Worm (Caenorhabditis elegans) whole organism, young adult: ENCODE results near the gene rpn-6.2.

Source experiments
- B0261.1 ChIP-seq: sonication (generic microtip); optimal IDR thresholded peaks from 2 replicates; lab custom pipeline; 2016; ENCODE audit warnings: mild to moderate bottlenecking, missing genetic modification characterization, moderate library complexity, missing compliant biosample characterization
- B0336.3 ChIP-seq: fragments of 200-800 bp; sonication (Bioruptor generic); IDR thresholded peaks from 2 replicates; pipeline ENCODE4 v1.3.6; 2022; ENCODE audit warnings: missing genetic modification characterization, missing compliant biosample characterization
- D2030.7 ChIP-seq: fragments of 200-800 bp; sonication (Bioruptor generic); IDR thresholded peaks from 2 replicates; pipeline ENCODE4 v1.3.6; 2022; ENCODE audit warnings: missing genetic modification reagents, missing genetic modification characterization, missing compliant biosample characterization
- F22D6.2 ChIP-seq: sonication (generic microtip); optimal IDR thresholded peaks from 2 replicates; lab custom pipeline; 2016; ENCODE audit warnings: mild to moderate bottlenecking, missing genetic modification characterization, missing compliant biosample characterization
- F23B12.7 ChIP-seq: sonication (generic microtip); optimal IDR thresholded peaks from 2 replicates; lab custom pipeline; 2017; ENCODE audit warnings: missing genetic modification characterization, mild to moderate bottlenecking, missing compliant biosample characterization, antibody characterized with exemption, moderate library complexity; ENCODE audit not compliant: insufficient read depth
- F33H1.4 ChIP-seq: fragments of 200-800 bp; sonication (Bioruptor generic); IDR thresholded peaks from 2 replicates; pipeline ENCODE4 v1.3.6; 2022; ENCODE audit warnings: missing genetic modification reagents, missing genetic modification characterization, missing compliant biosample characterization
- F49E8.2 ChIP-seq: sonication (generic microtip); optimal IDR thresholded peaks from 3 replicates; lab custom pipeline; 2017; ENCODE audit warnings: missing genetic modification characterization, mild to moderate bottlenecking, missing compliant biosample characterization, antibody characterized with exemption, moderate library complexity; ENCODE audit not compliant: insufficient read depth
- F55B11.4 ChIP-seq: sonication (generic microtip); optimal IDR thresholded peaks from 2 replicates; lab custom pipeline; 2016; ENCODE audit warnings: missing compliant biosample characterization, missing genetic modification characterization, borderline replicate concordance; ENCODE audit not compliant: insufficient read depth
- K12H6.12 ChIP-seq: fragments of 200-800 bp; sonication (Bioruptor generic); optimal IDR thresholded peaks from 2 replicates; lab custom pipeline; 2018; ENCODE audit warnings: mild to moderate bottlenecking, missing genetic modification characterization, missing compliant biosample characterization
- T07F8.4 ChIP-seq: sonication (generic microtip); optimal IDR thresholded peaks from 2 replicates; lab custom pipeline; 2016; ENCODE audit warnings: mild to moderate bottlenecking, missing genetic modification characterization, moderate library complexity, missing compliant biosample characterization
- Y53G8AR.9 ChIP-seq: fragments of 200-800 bp; sonication (Bioruptor generic); conservative IDR thresholded peaks from 2 replicates; pipeline ENCODE4 v1.3.6; 2022; ENCODE audit warnings: missing genetic modification reagents, missing genetic modification characterization, missing compliant biosample characterization
- akir-1 ChIP-seq: fragments of 200-800 bp; sonication (Bioruptor generic); optimal IDR thresholded peaks from 2 replicates; lab custom pipeline; 2018; ENCODE audit warnings: mild to moderate bottlenecking, missing genetic modification characterization, moderate library complexity, missing compliant biosample characterization
- ama-1 ChIP-seq, 3 experiments: fragments of 150-350 bp in 1 of 3; sonication (generic microtip) in 2 of 3; optimal IDR thresholded peaks; 2 replicates each; lab custom pipeline; 2014 to 2018; ENCODE audit warnings: missing biosample characterization in 2 of 3, missing genetic modification characterization in 2 of 3, missing genetic modification reagents in 2 of 3
- aptf-2 ChIP-seq: fragments of 200-800 bp; sonication (Bioruptor generic); conservative IDR thresholded peaks from 2 replicates; pipeline ENCODE4 v1.3.6; 2022; ENCODE audit warnings: missing genetic modification reagents, missing genetic modification characterization, missing compliant biosample characterization
- athp-1 ChIP-seq: sonication (generic microtip); optimal IDR thresholded peaks from 2 replicates; lab custom pipeline; 2017; ENCODE audit warnings: mild to moderate bottlenecking, missing genetic modification characterization, missing compliant biosample characterization
- attf-6 ChIP-seq: fragments of 200-800 bp; sonication (Bioruptor generic); IDR thresholded peaks from 2 replicates; pipeline ENCODE4 v1.3.6; 2022; ENCODE audit warnings: missing genetic modification reagents, missing genetic modification characterization, missing compliant biosample characterization
- bed-2 ChIP-seq: fragments of 200-800 bp; sonication (Bioruptor generic); IDR thresholded peaks from 2 replicates; pipeline ENCODE4 v1.3.6; 2022; ENCODE audit warnings: missing genetic modification reagents, missing genetic modification characterization, missing compliant biosample characterization
- ceh-27 ChIP-seq: fragments of 200-800 bp; sonication (Bioruptor generic); optimal IDR thresholded peaks from 2 replicates; lab custom pipeline; 2018; ENCODE audit warnings: mild to moderate bottlenecking, missing genetic modification characterization, moderate library complexity, missing compliant biosample characterization
- ceh-79 ChIP-seq: sonication (generic microtip); optimal IDR thresholded peaks from 2 replicates; lab custom pipeline; 2017; ENCODE audit warnings: mild to moderate bottlenecking, missing genetic modification characterization, missing compliant biosample characterization
- ceh-91 ChIP-seq: fragments of 200-800 bp; sonication (Bioruptor generic); IDR thresholded peaks from 2 replicates; pipeline ENCODE4 v1.3.6; 2022; ENCODE audit warnings: missing genetic modification reagents, missing genetic modification characterization, missing compliant biosample characterization
- dox-1 ChIP-seq: fragments of 200-800 bp; sonication (Bioruptor generic); IDR thresholded peaks from 2 replicates; pipeline ENCODE4 v1.3.6; 2022; ENCODE audit warnings: missing genetic modification reagents, missing genetic modification characterization, missing compliant biosample characterization
- dpl-1 ChIP-seq: fragments of 150-350 bp; optimal IDR thresholded peaks from 2 replicates; lab custom pipeline; 2014; ENCODE audit warnings: missing biosample characterization, missing genetic modification reagents, missing genetic modification characterization
- efl-1 ChIP-seq: fragments of 150-350 bp; optimal IDR thresholded peaks from 2 replicates; lab custom pipeline; 2014; ENCODE audit warnings: missing biosample characterization, missing genetic modification reagents, missing genetic modification characterization
- egl-18 ChIP-seq: fragments of 200-800 bp; sonication (Bioruptor generic); IDR thresholded peaks from 2 replicates; pipeline ENCODE4 v1.3.6; 2022; ENCODE audit warnings: missing genetic modification reagents, missing genetic modification characterization, missing compliant biosample characterization
- hmg-20 ChIP-seq: fragments of 200-800 bp; sonication (Bioruptor generic); IDR thresholded peaks from 2 replicates; pipeline ENCODE4 v1.3.6; 2022; ENCODE audit warnings: missing genetic modification reagents, missing genetic modification characterization, missing compliant biosample characterization
- lag-1 ChIP-seq: fragments of 200-800 bp; sonication (Bioruptor generic); IDR thresholded peaks from 2 replicates; pipeline ENCODE4 v1.3.6; 2022; ENCODE audit warnings: missing genetic modification reagents, missing genetic modification characterization, missing compliant biosample characterization
- lsl-1 ChIP-seq: fragments of 200-800 bp; sonication (Bioruptor generic); optimal IDR thresholded peaks from 2 replicates; lab custom pipeline; 2018; ENCODE audit warnings: mild to moderate bottlenecking, missing genetic modification characterization, moderate library complexity, missing compliant biosample characterization
- lsy-27 ChIP-seq: sonication (generic microtip); optimal IDR thresholded peaks from 2 replicates; lab custom pipeline; 2017; ENCODE audit warnings: missing genetic modification characterization, mild to moderate bottlenecking, missing compliant biosample characterization, antibody characterized with exemption, missing genotype, borderline replicate concordance; ENCODE audit not compliant: insufficient read depth
- madf-10 ChIP-seq: sonication (generic microtip); optimal IDR thresholded peaks from 2 replicates; lab custom pipeline; 2016; ENCODE audit warnings: mild to moderate bottlenecking, missing genetic modification characterization, missing compliant biosample characterization
- madf-3 ChIP-seq: fragments of 200-800 bp; sonication (Bioruptor generic); IDR thresholded peaks from 2 replicates; pipeline ENCODE4 v1.3.6; 2022; ENCODE audit warnings: missing genetic modification reagents, missing genetic modification characterization, missing compliant biosample characterization
- mcd-1 ChIP-seq: fragments of 200-800 bp; sonication (Bioruptor generic); IDR thresholded peaks from 2 replicates; pipeline ENCODE4 v1.3.6; 2022; ENCODE audit warnings: missing genetic modification reagents, missing genetic modification characterization, missing compliant biosample characterization
- mel-28 ChIP-seq: sonication (generic microtip); optimal IDR thresholded peaks from 2 replicates; lab custom pipeline; 2016; ENCODE audit warnings: borderline replicate concordance, mild to moderate bottlenecking, missing genetic modification characterization, missing compliant biosample characterization
- mxl-1 ChIP-seq: sonication (generic microtip); optimal IDR thresholded peaks from 2 replicates; lab custom pipeline; 2016; ENCODE audit warnings: missing genetic modification characterization, missing compliant biosample characterization
- nhr-120 ChIP-seq: fragments of 200-800 bp; sonication (Bioruptor generic); IDR thresholded peaks from 2 replicates; pipeline ENCODE4 v1.3.6; 2022; ENCODE audit warnings: missing genetic modification characterization, missing compliant biosample characterization
- nhr-179 ChIP-seq: sonication (generic microtip); optimal IDR thresholded peaks from 2 replicates; lab custom pipeline; 2016; ENCODE audit warnings: mild to moderate bottlenecking, missing genetic modification characterization, missing compliant biosample characterization
- nhr-80 ChIP-seq: sonication (generic microtip); optimal IDR thresholded peaks from 2 replicates; lab custom pipeline; 2016; ENCODE audit warnings: missing genetic modification characterization, missing compliant biosample characterization
- nhr-90 ChIP-seq: sonication (generic microtip); optimal IDR thresholded peaks from 2 replicates; lab custom pipeline; 2016; ENCODE audit warnings: missing genotype, mild to moderate bottlenecking, missing genetic modification characterization, missing compliant biosample characterization
- pbrm-1 ChIP-seq: fragments of 200-800 bp; sonication (Bioruptor generic); IDR thresholded peaks from 2 replicates; pipeline ENCODE4 v1.3.6; 2022; ENCODE audit warnings: missing genetic modification reagents, missing genetic modification characterization, missing compliant biosample characterization
- sdz-38 ChIP-seq: sonication (generic microtip); optimal IDR thresholded peaks from 2 replicates; lab custom pipeline; 2016; ENCODE audit warnings: missing genotype, missing genetic modification characterization, missing compliant biosample characterization
- snpc-1.1 ChIP-seq: sonication (generic microtip); optimal IDR thresholded peaks from 2 replicates; lab custom pipeline; 2017; ENCODE audit warnings: missing genetic modification characterization, mild to moderate bottlenecking, missing compliant biosample characterization, antibody characterized with exemption, moderate library complexity, missing genotype, missing genetic modification reagents; ENCODE audit not compliant: insufficient read depth
- snpc-3.4 ChIP-seq: sonication (generic microtip); optimal IDR thresholded peaks from 2 replicates; lab custom pipeline; 2017; ENCODE audit warnings: missing genetic modification characterization, mild to moderate bottlenecking, missing compliant biosample characterization, antibody characterized with exemption, moderate library complexity, missing genotype, missing genetic modification reagents
- sptf-2 ChIP-seq: fragments of 200-800 bp; sonication (Bioruptor generic); optimal IDR thresholded peaks from 2 replicates; lab custom pipeline; 2018; ENCODE audit warnings: mild to moderate bottlenecking, missing genetic modification characterization, missing compliant biosample characterization
- tbp1 ChIP-seq: fragments of 200-800 bp; sonication (Bioruptor generic); optimal IDR thresholded peaks from 2 replicates; lab custom pipeline; 2018; ENCODE audit warnings: mild to moderate bottlenecking, missing genetic modification characterization, missing compliant biosample characterization
- unc-62 ChIP-seq: fragments of 150-350 bp; optimal IDR thresholded peaks from 2 replicates; lab custom pipeline; 2014; ENCODE audit warnings: missing biosample characterization, missing genetic modification reagents, missing genetic modification characterization
- xnd-1 ChIP-seq: sonication (generic microtip); optimal IDR thresholded peaks from 2 replicates; lab custom pipeline; 2016; ENCODE audit warnings: missing genotype, missing genetic modification reagents, missing genetic modification characterization, missing compliant biosample characterization
- zim-3 ChIP-seq: sonication (generic microtip); optimal IDR thresholded peaks from 2 replicates; lab custom pipeline; 2017; ENCODE audit warnings: mild to moderate bottlenecking, missing genetic modification characterization, moderate library complexity, missing compliant biosample characterization
- ztf-22 ChIP-seq: fragments of 200-800 bp; sonication (Bioruptor generic); optimal IDR thresholded peaks from 2 replicates; lab custom pipeline; 2018; ENCODE audit warnings: mild to moderate bottlenecking, missing genetic modification characterization, moderate library complexity, missing compliant biosample characterization
- ztf-26 ChIP-seq: sonication (generic microtip); optimal IDR thresholded peaks from 2 replicates; lab custom pipeline; 2017; ENCODE audit warnings: missing genetic modification characterization, missing compliant biosample characterization
- ztf-3 ChIP-seq: fragments of 200-800 bp; sonication (Bioruptor generic); optimal IDR thresholded peaks from 2 replicates; lab custom pipeline; 2018; ENCODE audit warnings: mild to moderate bottlenecking, missing genetic modification characterization, missing compliant biosample characterization

The rpn-6.2 gene

DNA sequence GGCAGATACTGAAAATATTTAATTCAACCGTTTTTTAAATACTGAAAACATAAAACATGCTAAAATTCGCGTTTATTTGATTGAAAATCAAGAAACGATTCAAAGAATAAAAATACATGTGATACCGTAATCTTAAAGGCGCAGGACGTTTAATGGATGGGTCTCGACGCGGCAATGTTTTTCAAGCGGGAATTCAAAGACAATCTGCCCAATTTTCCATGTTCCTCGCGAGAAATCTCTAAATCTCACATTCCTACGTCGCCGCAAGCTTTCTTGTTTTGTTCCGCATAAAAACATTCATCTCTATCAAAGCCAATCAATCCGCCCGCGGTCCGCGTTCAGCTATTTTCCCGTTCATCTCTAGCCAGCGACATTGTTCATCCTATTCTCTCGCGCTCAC is 308 bp downstream of the rpn-6.2 start (continued):
- TF ChIP-seq dox-1 (peak; percentile 31; the same call in 1 of the 2 replicates), ztf-26 (tag; lab: Kevin White, UChicago) (no peak), B0261.1 (no peak), attf-6 (no peak), ztf-3 (GFP tag; lab: Kevin White, UChicago) (no peak), lsl-1 (peak; percentile 83), xnd-1 (tag; lab: Kevin White, UChicago) (peak; percentile 76), hmg-20 (no peak), T07F8.4 (tag; lab: Kevin White, UChicago) (no peak), mxl-1 (tag; lab: Kevin White, UChicago) (no peak), madf-10 (tag; lab: Kevin White, UChicago) (no peak), madf-3 (GFP tag; lab: Robert Waterston, UW) (no peak), dpl-1 (GFP tag; lab: Kevin White, UChicago) (peak; percentile 75), nhr-90 (tag; lab: Kevin White, UChicago) (no peak), D2030.7 (peak; percentile 66), sdz-38 (no peak), ceh-27 (GFP tag; lab: Kevin White, UChicago) (no peak), F33H1.4 (GFP tag; lab: Robert Waterston, UW) (peak; percentile 91), ztf-22 (no peak), aptf-2 (GFP tag; lab: Robert Waterston, UW) (no peak), mel-28 (tag; lab: Kevin White, UChicago) (no peak), B0336.3 (GFP tag; lab: Robert Waterston, UW) (no peak), egl-18 (GFP tag; lab: Robert Waterston, UW) (no peak), snpc-3.4 (no peak), bed-2 (GFP tag; lab: Robert Waterston, UW) (no peak), sptf-2 (GFP tag; lab: Kevin White, UChicago) (no peak), Y53G8AR.9 (no peak; the same call in 1 of the 2 replicates), nhr-120 (no peak), ceh-79 (tag; lab: Kevin White, UChicago) (no peak), unc-62 (GFP tag; lab: Kevin White, UChicago) (no peak), mcd-1 (GFP tag; lab: Robert Waterston, UW) (no peak), lsy-27 (no peak), nhr-80 (tag; lab: Kevin White, UChicago) (no peak), F55B11.4 (no peak), efl-1 (peak; percentile 86), F23B12.7 (no peak), F49E8.2 (peak; percentile 17), lag-1 (GFP tag; lab: Robert Waterston, UW) (no peak), ceh-91 (GFP tag; lab: Robert Waterston, UW) (peak; percentile 63), pbrm-1 (GFP tag; lab: Robert Waterston, UW) (peak; percentile 18; the same call in 1 of the 2 replicates), snpc-1.1 (tag; lab: Kevin White, UChicago) (no peak), nhr-179 (no peak), zim-3 (tag; lab: Kevin White, UChicago) (no peak), K12H6.12 (no peak), athp-1 (tag; lab: Kevin White, UChicago) (no peak), tbp1 (GFP tag; lab: Kevin White, UChicago) (no peak), akir-1 (GFP tag; lab: Kevin White, UChicago) (no peak), ama-1 (optimal IDR thresholded peaks at IDR 0.05; lab: Kevin White, UChicago) (no peak), ama-1 (GFP tag; optimal IDR thresholded peaks at IDR 0.05; lab: Kevin White, UChicago) (no peak), F22D6.2 (no peak)
